Worm (Caenorhabditis elegans) whole organism, L2 larva: ENCODE results near the gene alh-5.

Experiments
- ama-1 ChIP-seq: fragments of 150-350 bp; optimal IDR thresholded peaks from 2 replicates; lab custom pipeline; 2018; ENCODE audit warnings: inconsistent platforms
- elt-3 ChIP-seq: sonication (generic microtip); optimal IDR thresholded peaks from 2 replicates; lab custom pipeline; 2017; ENCODE audit warnings: missing biosample characterization, missing genetic modification characterization
- lin-39 ChIP-seq: fragments of 150-350 bp; optimal IDR thresholded peaks from 2 replicates; lab custom pipeline; 2014; ENCODE audit warnings: missing biosample characterization, missing genetic modification reagents, missing genetic modification characterization
- mdl-1 ChIP-seq, 2 experiments: fragments of 150-350 bp in 1 of 2; sonication (generic microtip) in 1 of 2; optimal IDR thresholded peaks; 2 replicates each; lab custom pipeline; 2017; ENCODE audit warnings: missing biosample characterization in 2 of 2, missing genetic modification characterization in 2 of 2
- nhr-6 ChIP-seq: fragments of 150-350 bp; optimal IDR thresholded peaks from 2 replicates; lab custom pipeline; 2014; ENCODE audit warnings: missing biosample characterization, missing genetic modification characterization
- nhr-77 ChIP-seq: fragments of 150-350 bp; optimal IDR thresholded peaks from 2 replicates; lab custom pipeline; 2014; ENCODE audit warnings: missing biosample characterization, missing genetic modification characterization
- snpc-4 ChIP-seq: fragments of 150-350 bp; optimal IDR thresholded peaks from 2 replicates; lab custom pipeline; 2014; ENCODE audit warnings: missing biosample characterization, missing genetic modification characterization
- unc-39 ChIP-seq: fragments of 150-350 bp; optimal IDR thresholded peaks from 2 replicates; lab custom pipeline; 2014; ENCODE audit warnings: missing biosample characterization, missing genetic modification characterization
- unc-62 ChIP-seq: fragments of 150-350 bp; optimal IDR thresholded peaks from 2 replicates; lab custom pipeline; 2014; ENCODE audit warnings: missing biosample characterization, missing genetic modification reagents, missing genetic modification characterization
- zag-1 ChIP-seq: fragments of 150-350 bp; optimal IDR thresholded peaks from 2 replicates; lab custom pipeline; 2014; ENCODE audit warnings: missing biosample characterization, missing genetic modification characterization

- TF ChIP-seq nhr-6 (tag; lab: Kevin White, UChicago): no peak
- TF ChIP-seq unc-62: no peak
- TF ChIP-seq ama-1 (lab: Kevin White, UChicago): no peak
- TF ChIP-seq lin-39 (tag; lab: Kevin White, UChicago): no peak
- TF ChIP-seq nhr-77: no peak
- TF ChIP-seq mdl-1 (tag; optimal IDR thresholded peaks at IDR 0.05; lab: Kevin White, UChicago): no peak
- no peak for TF ChIP-seq elt-3
- no peak for TF ChIP-seq zag-1
- TF ChIP-seq snpc-4 (tag; lab: Kevin White, UChicago): no peak
- TF ChIP-seq unc-39: no peak
Measured at ce11 chrV:1986954-1987353, 12.4 kb downstream of the alh-5 start, which contains the start of gene T08B1.1.
